Worm (Caenorhabditis elegans) whole organism, early embryonic: Measurements from ENCODE around the gene uda-1.

Experiments used
- B0310.2 ChIP-seq: sonication (generic microtip); optimal IDR thresholded peaks from 2 replicates; lab custom pipeline; 2016; ENCODE audit warnings: mild to moderate bottlenecking, missing genetic modification characterization, missing compliant biosample characterization
- aly-1 ChIP-seq: sonication (generic microtip); optimal IDR thresholded peaks from 2 replicates; lab custom pipeline; 2016; ENCODE audit warnings: missing genetic modification characterization, missing compliant biosample characterization
- ama-1 ChIP-seq: fragments of 150-350 bp; optimal IDR thresholded peaks from 2 replicates; lab custom pipeline; 2014
- ceh-13 ChIP-seq: fragments of 200-800 bp; sonication (Bioruptor generic); optimal IDR thresholded peaks from 2 replicates; lab custom pipeline; 2018; ENCODE audit warnings: mild to moderate bottlenecking, missing genetic modification characterization, missing compliant biosample characterization
- hmbx-1 ChIP-seq: sonication (generic microtip); optimal IDR thresholded peaks from 2 replicates; lab custom pipeline; 2016; ENCODE audit warnings: mild to moderate bottlenecking, missing genetic modification characterization, missing compliant biosample characterization
- hnd-1 ChIP-seq: sonication (generic microtip); optimal IDR thresholded peaks from 2 replicates; lab custom pipeline; 2016; ENCODE audit warnings: missing genetic modification characterization, missing compliant biosample characterization
- pes-1 ChIP-seq: fragments of 200-800 bp; sonication (Bioruptor generic); IDR thresholded peaks from 2 replicates; pipeline ENCODE4 v1.3.6; 2022; ENCODE audit warnings: missing genetic modification reagents, missing genetic modification characterization, missing compliant biosample characterization
- scrt-1 ChIP-seq: fragments of 200-800 bp; sonication (Bioruptor generic); IDR thresholded peaks from 2 replicates; pipeline ENCODE4 v1.3.6; 2022; ENCODE audit warnings: missing genetic modification characterization, missing compliant biosample characterization
- sea-1 ChIP-seq: fragments of 200-800 bp; sonication (Bioruptor generic); conservative IDR thresholded peaks from 2 replicates; pipeline ENCODE4 v1.3.6; 2022; ENCODE audit warnings: missing genetic modification characterization, missing compliant biosample characterization
- tbx-11 ChIP-seq: fragments of 200-800 bp; sonication (Bioruptor generic); IDR thresholded peaks from 2 replicates; pipeline ENCODE4 v1.3.6; 2022; ENCODE audit warnings: missing genetic modification characterization, missing compliant biosample characterization
- tbx-37 ChIP-seq: fragments of 200-800 bp; sonication (Bioruptor generic); conservative IDR thresholded peaks from 2 replicates; pipeline ENCODE4 v1.3.6; 2022; ENCODE audit warnings: missing genetic modification reagents, missing genetic modification characterization, missing compliant biosample characterization

ce11 chrV:9976138-9976537, 28.4 kb upstream of the uda-1 start, which contains the start of gene unc-41:
- TF ChIP-seq hnd-1 (tag; lab: Kevin White, UChicago): no peak
- no peak for TF ChIP-seq ama-1
- TF ChIP-seq pes-1 (GFP tag; lab: Robert Waterston, UW): no peak
- no peak for TF ChIP-seq B0310.2 (tag; lab: Kevin White, UChicago)
- no peak for TF ChIP-seq tbx-37 (GFP tag; lab: Robert Waterston, UW)
- TF ChIP-seq sea-1 (GFP tag; lab: Robert Waterston, UW): no peak
- TF ChIP-seq aly-1 (tag; lab: Kevin White, UChicago): no peak
- TF ChIP-seq scrt-1 (GFP tag; lab: Robert Waterston, UW): no peak
- no peak for TF ChIP-seq ceh-13 (GFP tag; lab: Kevin White, UChicago)
- TF ChIP-seq tbx-11 (GFP tag; lab: Robert Waterston, UW): no peak
- TF ChIP-seq hmbx-1 (tag; lab: Kevin White, UChicago): no peak
